Worm (Caenorhabditis elegans) whole organism, midembryonic: ENCODE data around the gene dab-1.

Experiments
- cog-1 ChIP-seq: sonication (generic microtip); optimal IDR thresholded peaks from 2 replicates; lab custom pipeline; 2016; ENCODE audit warnings: missing genetic modification characterization, missing compliant biosample characterization
- flt-1 ChIP-seq: fragments of 200-800 bp; sonication (Bioruptor generic); IDR thresholded peaks from 2 replicates; pipeline ENCODE4 v1.3.6; 2022; ENCODE audit warnings: missing genetic modification characterization, missing compliant biosample characterization
- klf-2 ChIP-seq: fragments of 200-800 bp; sonication (Bioruptor generic); conservative IDR thresholded peaks from 2 replicates; pipeline ENCODE4 v1.3.6; 2022; ENCODE audit warnings: missing genetic modification reagents, missing genetic modification characterization, missing compliant biosample characterization
- med-1 ChIP-seq: sonication (generic microtip); optimal IDR thresholded peaks from 2 replicates; lab custom pipeline; 2017; ENCODE audit warnings: missing genetic modification characterization, mild to moderate bottlenecking, missing compliant biosample characterization, antibody characterized with exemption, missing genetic modification reagents; ENCODE audit not compliant: insufficient read depth
- ref-1 ChIP-seq: fragments of 200-800 bp; sonication (Bioruptor generic); conservative IDR thresholded peaks from 2 replicates; pipeline ENCODE4 v1.3.6; 2022; ENCODE audit warnings: missing genetic modification reagents, missing genetic modification characterization, missing compliant biosample characterization
- tab-1 ChIP-seq: fragments of 200-800 bp; sonication (Bioruptor generic); IDR thresholded peaks from 2 replicates; pipeline ENCODE4 v1.3.6; 2022; ENCODE audit warnings: missing genetic modification characterization, missing compliant biosample characterization
- ztf-29 ChIP-seq: fragments of 200-800 bp; sonication (Bioruptor generic); IDR thresholded peaks from 2 replicates; pipeline ENCODE4 v1.3.6; 2022; ENCODE audit warnings: missing genetic modification reagents, missing genetic modification characterization, missing compliant biosample characterization

- TF ChIP-seq cog-1 (no peak), klf-2 (no peak), ztf-29 (no peak), med-1 (no peak), flt-1 (no peak), tab-1 (GFP tag; lab: Robert Waterston, UW) (no peak), ref-1 (GFP tag; lab: Robert Waterston, UW) (no peak)
These were observed 45.1 kb upstream of the dab-1 start, which contains the start of gene acr-14 for ce11 chrII:8177095-8177494.
